Fruit fly (Drosophila melanogaster): Measurements from ENCODE around the gene CG6418.
A peak's percentile ranks its signal among the peaks of the same experiment; 100 is the strongest.

The CG6418 gene

DNA sequence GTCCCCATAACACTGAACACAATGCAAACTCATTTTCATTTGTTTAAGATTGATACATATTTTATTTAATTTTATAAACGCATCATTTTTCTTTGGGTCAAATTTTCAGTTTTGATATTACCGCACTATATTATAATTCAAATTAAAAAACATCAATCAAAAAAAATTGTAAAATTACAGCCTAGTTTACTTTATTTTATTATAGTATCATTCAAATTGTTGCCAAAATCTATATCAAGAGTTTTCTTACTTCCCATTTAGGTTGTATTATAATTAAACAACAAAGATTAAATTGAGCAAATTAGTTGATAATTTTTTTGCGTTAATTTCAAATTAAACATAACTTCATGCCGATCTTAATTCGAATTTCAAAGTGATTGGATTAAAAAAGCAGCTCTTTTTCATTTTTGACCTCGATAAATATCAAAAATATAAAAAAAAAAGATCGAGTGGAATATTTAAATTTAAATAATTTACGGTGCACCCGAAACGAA is 26.9 kb downstream of the CG6418 start (continued):
- TF ChIP-seq ara (GFP tag; IDR thresholded peaks at IDR 0.05) (no peak), Chrac-16 (GFP tag; optimal IDR thresholded peaks at IDR 0.05) (peak; percentile 17), Dip2 (GFP tag; IDR thresholded peaks at IDR 0.05) (no peak), Vsx1 (GFP tag; optimal IDR thresholded peaks at IDR 0.05) (no peak), CG12219 (GFP tag; optimal IDR thresholded peaks at IDR 0.05) (no peak), CG13296 (GFP tag; optimal IDR thresholded peaks at IDR 0.05) (no peak), CG7556 (GFP tag; optimal IDR thresholded peaks at IDR 0.05) (peak; percentile 76), CG8944 (GFP tag; optimal IDR thresholded peaks at IDR 0.05) (no peak), jing (GFP tag; optimal IDR thresholded peaks at IDR 0.05) (no peak), jigr1 (GFP tag; IDR thresholded peaks at IDR 0.05) (no peak), lmd (GFP tag; IDR thresholded peaks at IDR 0.05) (no peak), dan (GFP tag; IDR thresholded peaks at IDR 0.05) (no peak), CG32767 (GFP tag; IDR thresholded peaks at IDR 0.05) (no peak; the same call in 1 of the 2 replicates), vfl (GFP tag; optimal IDR thresholded peaks at IDR 0.05) (no peak), MTF-1 (GFP tag; optimal IDR thresholded peaks at IDR 0.05; ENCODE audit: borderline replicate concordance) (no peak), Ssrp (tag; optimal IDR thresholded peaks at IDR 0.05) (peak; percentile 60), danr (GFP tag; IDR thresholded peaks at IDR 0.05) (no peak), insv (GFP tag; optimal IDR thresholded peaks at IDR 0.05) (no peak), BtbVII (GFP tag; optimal IDR thresholded peaks at IDR 0.05) (no peak), CG32772 (GFP tag; IDR thresholded peaks at IDR 0.05) (no peak), repo (GFP tag; optimal IDR thresholded peaks at IDR 0.05) (no peak), seq (GFP tag; IDR thresholded peaks at IDR 0.05) (no peak), CG11696 (GFP tag; IDR thresholded peaks at IDR 0.05) (no peak), klu (GFP tag; IDR thresholded peaks at IDR 0.05) (no peak), CG11695 (GFP tag; IDR thresholded peaks at IDR 0.05) (no peak), luna (GFP tag; optimal IDR thresholded peaks at IDR 0.05) (no peak), br (optimal IDR thresholded peaks at IDR 0.05) (no peak), fd102C (GFP tag; optimal IDR thresholded peaks at IDR 0.05) (no peak), CG34224 (GFP tag; IDR thresholded peaks at IDR 0.05; ENCODE audit: partially characterized antibody) (no peak), lov (optimal IDR thresholded peaks at IDR 0.05) (no peak), lov (GFP tag; IDR thresholded peaks at IDR 0.05) (no peak), zfh2 (GFP tag; optimal IDR thresholded peaks at IDR 0.05) (no peak), Dip3 (GFP tag; optimal IDR thresholded peaks at IDR 0.05) (no peak), GATAe (GFP tag; conservative IDR thresholded peaks at IDR 0.05) (no peak), Ets65A (GFP tag) (no peak), CG17328 (GFP tag; IDR thresholded peaks at IDR 0.05) (no peak), p53 (GFP tag; optimal IDR thresholded peaks at IDR 0.05) (no peak), Camta (GFP tag; optimal IDR thresholded peaks at IDR 0.05) (no peak), HmgZ (tag; optimal IDR thresholded peaks at IDR 0.05) (no peak), CG6791 (GFP tag; IDR thresholded peaks at IDR 0.05; ENCODE audit: partially characterized antibody) (no peak), Bteb2 (GFP tag; optimal IDR thresholded peaks at IDR 0.05) (no peak), CG4707 (GFP tag; optimal IDR thresholded peaks at IDR 0.05) (no peak), CG11093 (GFP tag; IDR thresholded peaks at IDR 0.05) (no peak), Dll (GFP tag; IDR thresholded peaks at IDR 0.05; ENCODE audit: partially characterized antibody) (no peak), ewg (GFP tag; optimal IDR thresholded peaks at IDR 0.05) (peak; percentile 7), oc (tag; optimal IDR thresholded peaks at IDR 0.05) (no peak), CG12299 (tag; optimal IDR thresholded peaks at IDR 0.05) (no peak), CTCF (GFP tag; optimal IDR thresholded peaks at IDR 0.05) (no peak), D19A (tag; optimal IDR thresholded peaks at IDR 0.05) (peak; percentile 30), Pdp1 (GFP tag; optimal IDR thresholded peaks at IDR 0.05) (no peak), inv (GFP tag; IDR thresholded peaks at IDR 0.05; ENCODE audit: partially characterized antibody) (no peak), CG2129 (GFP tag; IDR thresholded peaks at IDR 0.05; ENCODE audit: partially characterized antibody) (no peak), Hsf (GFP tag; optimal IDR thresholded peaks at IDR 0.05) (no peak)
